Fruit fly (Drosophila melanogaster): ENCODE measurements around the gene CG43330.

dm6 chr3L:22463412-22463811 lies 40.8 kb downstream of the CG43330 start:
- TF ChIP-seq lola (GFP tag; optimal IDR thresholded peaks at IDR 0.05) (no peak), foxo (GFP tag; optimal IDR thresholded peaks at IDR 0.05) (no peak), h (GFP tag; optimal IDR thresholded peaks at IDR 0.05) (no peak), usp (GFP tag; optimal IDR thresholded peaks at IDR 0.05) (no peak), fru (GFP tag; optimal IDR thresholded peaks at IDR 0.05) (no peak), Vsx2 (GFP tag; optimal IDR thresholded peaks at IDR 0.05; ENCODE audit: partially characterized antibody) (no peak), CG32264 (GFP tag; optimal IDR thresholded peaks at IDR 0.05) (no peak), pan (optimal IDR thresholded peaks at IDR 0.05) (no peak), OdsH (GFP tag; optimal IDR thresholded peaks at IDR 0.05) (no peak)

Measured in whole organism, wandering third instar larva.